Fruit fly (Drosophila melanogaster): Measurements from ENCODE around the gene Muc4B.

DNA sequence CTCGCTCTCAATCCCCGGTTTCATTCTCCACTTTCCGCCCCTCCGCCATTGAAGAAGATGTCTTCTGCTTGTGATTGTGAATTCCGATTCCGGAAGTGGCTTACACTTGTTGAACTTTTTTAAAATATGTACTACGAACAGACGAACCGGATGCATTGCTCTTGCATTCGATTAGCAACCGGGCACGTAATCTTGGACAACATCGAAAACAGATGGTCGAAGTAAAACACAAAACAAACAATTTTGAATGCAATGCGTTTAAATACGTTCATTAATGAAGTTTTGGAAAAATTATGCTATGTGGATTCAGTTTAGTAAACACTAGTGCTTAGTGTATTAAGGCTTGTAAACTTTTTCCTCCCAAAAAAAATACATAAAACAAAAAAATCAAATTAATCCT, at the start of gene Muc4B:
- TF ChIP-seq Mnt (GFP tag; optimal IDR thresholded peaks at IDR 0.05) (no peak), Hr96 (GFP tag; optimal IDR thresholded peaks at IDR 0.05) (no peak), CG33017 (tag; optimal IDR thresholded peaks at IDR 0.05) (no peak), toe (GFP tag; optimal IDR thresholded peaks at IDR 0.05) (no peak)
